Fruit fly (Drosophila melanogaster): Measurements from ENCODE around the gene CG33099.
A peak's percentile ranks its signal among the peaks of the same experiment; 100 is the strongest.

The CG33099 gene

dm6 chr3R:22530305-22530704 lies at the start of gene CG33099:
Gene CG33099, minus strand, starts transcription at chr3R:22530572.
- TF ChIP-seq CG17801 (GFP tag; optimal IDR thresholded peaks at IDR 0.05; ENCODE audit: partially characterized antibody): peak; percentile 29

- no peak for TF ChIP-seq CG17801 (GFP tag; optimal IDR thresholded peaks at IDR 0.05; ENCODE audit: partially characterized antibody)
Measured at dm6 chr3R:22576979-22577378, 46.6 kb upstream of the CG33099 start.

- no peak for TF ChIP-seq CG17801 (GFP tag; optimal IDR thresholded peaks at IDR 0.05; ENCODE audit: partially characterized antibody)
Measured at dm6 chr3R:22576096-22576697, 45.8 kb upstream of the CG33099 start.

dm6 chr3R:22573590-22573989 lies 43.2 kb upstream of the CG33099 start:
- TF ChIP-seq CG17801 (GFP tag; optimal IDR thresholded peaks at IDR 0.05; ENCODE audit: partially characterized antibody): no peak

dm6 chr3R:22569888-22570287 lies 39.5 kb upstream of the CG33099 start, which contains the start of gene CG33110:
Gene CG33110, plus strand, starts transcription at chr3R:22570188.
- no peak for TF ChIP-seq CG17801 (GFP tag; optimal IDR thresholded peaks at IDR 0.05; ENCODE audit: partially characterized antibody)

dm6 chr3R:22568508-22568907 lies 38.1 kb upstream of the CG33099 start:
- TF ChIP-seq CG17801 (GFP tag; optimal IDR thresholded peaks at IDR 0.05; ENCODE audit: partially characterized antibody): no peak

dm6 chr3R:22565732-22566131 lies 35.4 kb upstream of the CG33099 start:
- TF ChIP-seq CG17801 (GFP tag; optimal IDR thresholded peaks at IDR 0.05; ENCODE audit: partially characterized antibody): no peak

- no peak for TF ChIP-seq CG17801 (GFP tag; optimal IDR thresholded peaks at IDR 0.05; ENCODE audit: partially characterized antibody)
Measured at dm6 chr3R:22564707-22565106, 34.3 kb upstream of the CG33099 start.

- no peak for TF ChIP-seq CG17801 (GFP tag; optimal IDR thresholded peaks at IDR 0.05; ENCODE audit: partially characterized antibody)
Measured at dm6 chr3R:22564076-22564475, 33.7 kb upstream of the CG33099 start.

dm6 chr3R:22562502-22562901 lies 32.1 kb upstream of the CG33099 start, which contains the start of gene sit:
Gene sit, minus strand, starts transcription at chr3R:22562572.
- TF ChIP-seq CG17801 (GFP tag; optimal IDR thresholded peaks at IDR 0.05; ENCODE audit: partially characterized antibody): no peak

dm6 chr3R:22560224-22560623 lies 29.9 kb upstream of the CG33099 start:
- no peak for TF ChIP-seq CG17801 (GFP tag; optimal IDR thresholded peaks at IDR 0.05; ENCODE audit: partially characterized antibody)

dm6 chr3R:22558398-22558797 lies 28.0 kb upstream of the CG33099 start:
- no peak for TF ChIP-seq CG17801 (GFP tag; optimal IDR thresholded peaks at IDR 0.05; ENCODE audit: partially characterized antibody)

dm6 chr3R:22557100-22557741 lies 26.8 kb upstream of the CG33099 start:
- no peak for TF ChIP-seq CG17801 (GFP tag; optimal IDR thresholded peaks at IDR 0.05; ENCODE audit: partially characterized antibody)

dm6 chr3R:22552686-22553085 lies 22.3 kb upstream of the CG33099 start:
- no peak for TF ChIP-seq CG17801 (GFP tag; optimal IDR thresholded peaks at IDR 0.05; ENCODE audit: partially characterized antibody)

dm6 chr3R:22550306-22550812 lies 20.0 kb upstream of the CG33099 start, which contains the start of gene bond:
Gene bond, plus strand, starts transcription at chr3R:22550680.
- TF ChIP-seq CG17801 (GFP tag; optimal IDR thresholded peaks at IDR 0.05; ENCODE audit: partially characterized antibody): peak; percentile 5

dm6 chr3R:22547585-22548022 lies 17.2 kb upstream of the CG33099 start, which contains the start of gene AdipoR:
Gene AdipoR, minus strand, starts transcription at chr3R:22547846.
- TF ChIP-seq CG17801 (GFP tag; optimal IDR thresholded peaks at IDR 0.05; ENCODE audit: partially characterized antibody): peak; percentile 15
